Fruit fly (Drosophila melanogaster) whole organism, larva: ENCODE results near the gene Kap-alpha3.
A peak's percentile ranks its signal among the peaks of the same experiment; 100 is the strongest.

Source experiments
- noc ChIP-seq: fragments of 200-800 bp; sonication (Bioruptor generic); optimal IDR thresholded peaks from 3 replicates; lab custom pipeline; 2019; ENCODE audit warnings: missing biosample characterization, mild to moderate bottlenecking, missing genetic modification characterization, moderate library complexity

Gene Kap-alpha3

DNA sequence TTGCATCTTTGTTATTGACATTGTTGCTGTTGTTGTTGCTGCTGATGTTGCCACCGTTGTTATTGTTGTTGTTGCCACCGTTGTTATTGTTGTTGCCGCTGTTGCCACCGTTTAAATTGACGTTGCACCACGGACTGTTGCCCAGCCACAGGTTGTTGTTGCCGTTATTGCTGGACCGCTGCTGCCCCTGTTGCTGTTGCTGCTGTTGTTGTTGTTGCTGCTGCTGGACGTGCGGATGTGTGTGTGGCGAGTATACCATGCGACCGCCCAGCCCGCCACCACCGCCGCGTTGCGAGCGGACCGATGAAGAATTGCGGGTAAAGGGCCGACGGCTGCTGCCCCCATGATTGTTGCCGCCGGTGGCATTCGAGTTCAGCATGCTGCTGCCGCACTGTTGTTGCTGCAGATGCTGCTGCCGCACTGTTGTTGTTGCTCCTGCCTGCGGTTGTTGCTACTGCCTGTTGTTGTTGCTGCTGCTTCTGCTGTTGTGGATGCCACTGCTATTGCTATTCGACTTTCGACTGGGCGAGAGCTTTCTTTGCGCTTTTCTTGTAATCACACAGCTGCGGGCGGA is 30.6 kb downstream of the Kap-alpha3 start:
- TF ChIP-seq noc = no peak

- TF ChIP-seq noc = no peak
These were observed 33.9 kb downstream of the Kap-alpha3 start for dm6 chr3R:9543495-9544180.

dm6 chr3R:9534595-9535217 is 42.8 kb downstream of the Kap-alpha3 start:
- no peak for TF ChIP-seq noc

- peak; percentile 79 for TF ChIP-seq noc
These were observed 43.4 kb downstream of the Kap-alpha3 start for dm6 chr3R:9534125-9534496.

DNA sequence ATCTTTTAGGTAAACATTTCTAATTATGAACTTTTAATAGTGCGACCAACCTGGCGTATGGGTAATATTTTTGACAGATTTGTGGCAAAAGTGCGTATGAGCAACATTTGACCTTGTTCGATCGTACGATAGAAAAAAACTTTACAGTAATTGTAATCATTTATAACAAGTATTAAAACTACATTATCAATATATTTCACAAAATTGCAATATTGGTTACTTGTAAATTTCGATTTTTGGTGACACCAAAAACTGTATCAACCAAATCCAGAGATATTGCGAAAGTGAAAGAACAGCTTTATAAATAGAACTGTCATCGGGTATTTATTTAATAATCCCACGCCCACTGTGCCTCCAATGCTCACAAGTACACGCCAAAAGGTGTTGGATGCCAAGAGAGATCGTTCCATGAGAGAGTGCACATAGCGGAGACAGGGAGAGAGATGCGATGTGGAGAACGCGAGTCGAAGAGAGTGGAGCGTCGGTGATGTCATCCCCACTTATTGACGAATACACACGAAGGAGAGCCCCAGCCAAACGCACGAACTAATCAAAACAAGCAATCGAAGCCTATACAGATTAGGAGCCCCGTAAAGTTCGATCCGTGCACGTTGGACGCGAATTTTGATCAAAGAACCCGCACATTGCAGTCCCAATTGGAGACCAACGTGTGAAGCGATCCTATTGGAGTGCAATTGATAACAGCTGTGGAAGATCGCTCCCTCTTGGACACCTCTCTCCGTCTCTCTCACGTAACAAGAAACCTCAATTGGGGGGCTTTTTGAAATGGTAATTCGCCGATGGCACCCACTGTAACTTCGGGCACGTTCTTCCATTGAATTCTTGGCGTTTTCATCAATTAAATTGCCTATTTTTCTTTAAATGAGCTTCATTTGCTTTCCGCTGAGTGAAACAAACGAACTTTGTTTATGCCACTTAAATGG is 44.1 kb downstream of the Kap-alpha3 start:
- TF ChIP-seq noc = peak; percentile 98

DNA sequence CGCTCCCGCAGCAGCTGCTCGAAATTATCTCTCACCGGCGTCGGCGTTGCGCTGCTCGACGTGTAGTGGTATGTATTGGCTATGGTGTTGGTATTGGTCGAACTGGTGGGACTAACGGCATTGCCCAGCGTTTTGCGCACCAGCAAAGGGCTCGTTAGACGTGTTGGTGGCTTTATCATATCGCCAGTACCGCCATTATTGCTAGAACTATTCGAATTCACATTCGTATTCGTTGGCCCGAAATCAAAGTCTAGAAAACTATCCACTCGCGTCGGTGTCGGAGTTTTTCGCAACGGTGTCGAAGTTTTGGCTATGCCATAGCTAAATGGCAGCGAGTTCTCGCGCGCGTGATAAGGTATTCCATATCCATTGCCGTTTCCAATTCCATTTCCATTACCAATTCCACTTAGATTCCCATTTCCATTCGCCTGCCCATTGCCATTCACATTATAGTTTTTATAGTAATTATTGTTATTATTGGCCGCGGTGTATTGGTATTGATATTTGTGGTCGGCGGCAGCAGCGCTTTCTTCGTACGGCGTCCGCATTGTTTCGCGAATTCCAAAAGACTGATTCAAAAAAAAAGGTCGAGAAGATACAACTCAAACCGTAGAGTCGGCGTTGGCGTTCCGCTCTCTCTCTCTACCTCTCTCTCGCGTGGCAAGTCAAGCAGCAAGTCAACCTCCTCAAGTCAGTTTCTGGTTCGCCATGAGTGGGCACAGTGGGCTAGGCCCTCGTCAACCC is 44.9 kb downstream of the Kap-alpha3 start, which contains the start of gene by:
by (minus strand) TSS at position 575 of the 744 bp plus-strand sequence.
- no peak for TF ChIP-seq noc

dm6 chr3R:9529913-9530312 is 47.6 kb downstream of the Kap-alpha3 start:
- no peak for TF ChIP-seq noc

- TF ChIP-seq noc = no peak
These were observed 48.1 kb downstream of the Kap-alpha3 start for dm6 chr3R:9529387-9529897.

DNA sequence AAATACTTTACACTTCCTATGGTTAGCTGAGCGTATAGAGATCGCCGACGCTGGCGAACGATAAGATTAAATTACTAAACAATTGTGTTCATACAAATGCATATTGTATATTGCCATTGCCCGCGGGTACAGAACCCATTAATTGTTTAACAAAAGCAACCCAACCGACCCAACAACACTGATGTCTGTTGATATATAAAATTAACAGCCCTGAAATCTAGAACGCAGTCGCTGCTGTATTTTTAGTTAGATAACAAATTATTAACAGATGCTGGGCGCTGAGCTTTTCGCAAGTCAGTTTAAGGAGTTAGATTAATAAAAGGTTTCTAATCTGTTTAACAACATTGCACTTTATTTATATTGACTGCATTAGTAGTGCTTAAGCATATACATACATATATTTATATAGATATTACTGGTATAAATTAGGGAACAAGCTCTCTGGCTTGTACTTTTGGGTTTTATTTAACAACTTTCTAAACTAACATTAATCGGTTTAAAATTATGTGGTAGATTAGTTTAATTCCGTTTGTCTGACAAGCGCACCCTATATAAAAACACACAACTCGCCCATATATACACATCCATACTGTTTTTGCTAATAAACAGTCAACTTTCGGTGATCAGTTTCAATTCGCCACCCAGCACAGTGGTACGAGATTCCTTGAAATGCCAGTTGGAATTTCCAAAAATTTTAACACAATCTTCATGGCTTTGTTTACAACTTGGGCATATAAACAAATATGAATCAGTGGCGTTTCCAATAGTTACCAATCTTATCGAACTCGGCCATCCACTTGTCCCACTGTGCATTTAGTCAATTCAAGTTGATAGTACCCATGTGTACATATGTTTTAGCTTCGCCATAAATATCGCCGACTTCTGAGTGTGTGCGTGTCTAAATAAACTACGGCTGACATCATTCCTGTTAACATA is 49.4 kb downstream of the Kap-alpha3 start:
- peak; percentile 96 for TF ChIP-seq noc
